Fruit fly (Drosophila melanogaster): ENCODE data around the gene alphaTub84B.
A peak's percentile ranks its signal among the peaks of the same experiment; 100 is the strongest.

DNA sequence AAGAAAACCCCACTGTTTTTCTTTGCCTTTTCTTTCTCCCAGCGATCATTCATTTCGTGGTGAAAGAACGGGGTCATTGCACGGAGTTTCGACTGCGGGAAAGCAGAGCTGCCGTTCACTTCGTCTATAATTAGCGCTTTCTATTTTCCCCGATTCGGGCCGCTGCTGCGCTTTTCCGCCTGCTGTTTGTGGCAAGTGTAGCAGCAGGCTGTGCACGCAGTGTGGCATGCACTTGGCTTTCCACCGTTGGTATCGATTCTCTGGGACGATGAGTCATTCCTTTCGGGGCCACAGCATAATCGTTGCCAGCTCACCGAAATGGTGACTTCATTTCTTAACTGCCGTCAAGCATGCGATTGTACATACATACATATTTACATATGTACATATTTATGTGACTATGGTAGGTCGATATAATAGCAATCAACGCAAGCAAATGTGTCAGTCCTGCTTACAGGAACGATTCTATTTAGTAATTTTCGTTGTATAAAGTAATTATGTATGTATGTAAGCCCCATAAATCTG lies 2.5 kb downstream of the alphaTub84B start:
- TF ChIP-seq Crg-1 (GFP tag; optimal IDR thresholded peaks at IDR 0.05), result no peak
- no peak for TF ChIP-seq bab1 (GFP tag; optimal IDR thresholded peaks at IDR 0.05)
- no peak for TF ChIP-seq CG11617 (GFP tag; optimal IDR thresholded peaks at IDR 0.05)
- no peak for TF ChIP-seq Mnt (GFP tag; optimal IDR thresholded peaks at IDR 0.05)
- TF ChIP-seq ovo (GFP tag; optimal IDR thresholded peaks at IDR 0.05), result peak; percentile 3
- TF ChIP-seq cic (GFP tag; optimal IDR thresholded peaks at IDR 0.05), result no peak
- no peak for TF ChIP-seq CG14711 (tag; optimal IDR thresholded peaks at IDR 0.05)
- TF ChIP-seq pad (GFP tag; optimal IDR thresholded peaks at IDR 0.05), result no peak
- no peak for TF ChIP-seq Clk (GFP tag; optimal IDR thresholded peaks at IDR 0.05)
- TF ChIP-seq kay (GFP tag; ENCODE audit: borderline replicate concordance), result no peak
- no peak for TF ChIP-seq Hr96 (GFP tag; optimal IDR thresholded peaks at IDR 0.05)
